Fruit fly (Drosophila melanogaster) whole organism, pupa: ENCODE data around the gene HP1D3csd.

Experiments
- CG10348 ChIP-seq: fragments of 200-800 bp; sonication (Bioruptor generic); IDR thresholded peaks from 2 replicates; pipeline ENCODE4 v1.3.6; 2022; ENCODE audit warnings: missing biosample characterization, missing genetic modification characterization
- CG12605 ChIP-seq: fragments of 200-800 bp; sonication (Bioruptor generic); IDR thresholded peaks from 2 replicates; pipeline ENCODE4 v1.3.6; 2022; ENCODE audit warnings: missing biosample characterization, missing genetic modification characterization
- CG14655 ChIP-seq: fragments of 200-800 bp; sonication (Bioruptor generic); optimal IDR thresholded peaks from 3 replicates; lab custom pipeline; 2017; ENCODE audit warnings: mild to moderate bottlenecking, missing biosample characterization, missing genetic modification reagents, missing genetic modification characterization
- CG17806 ChIP-seq: fragments of 200-800 bp; sonication (Bioruptor generic); optimal IDR thresholded peaks from 2 replicates; lab custom pipeline; 2018; ENCODE audit warnings: missing biosample characterization, mild to moderate bottlenecking, missing genetic modification characterization, moderate library complexity
- CG32121 ChIP-seq: fragments of 200-800 bp; sonication (Bioruptor generic); IDR thresholded peaks from 2 replicates; pipeline ENCODE4 v1.3.6; 2022; ENCODE audit warnings: missing biosample characterization, missing genetic modification characterization
- CG34367 ChIP-seq: fragments of 200-800 bp; sonication (Bioruptor generic); optimal IDR thresholded peaks from 2 replicates; lab custom pipeline; 2018; ENCODE audit warnings: missing biosample characterization, mild to moderate bottlenecking, missing genetic modification characterization
- D1 ChIP-seq: fragments of 200-800 bp; sonication (Bioruptor generic); optimal IDR thresholded peaks from 2 replicates; lab custom pipeline; 2018; ENCODE audit warnings: missing biosample characterization, mild to moderate bottlenecking, missing genetic modification characterization, moderate library complexity
- Ets98B ChIP-seq: fragments of 200-800 bp; sonication (Bioruptor generic); IDR thresholded peaks from 2 replicates; pipeline ENCODE4 v1.3.6; 2022; ENCODE audit warnings: missing biosample characterization, missing genetic modification characterization
- Pif1B ChIP-seq: fragments of 200-800 bp; sonication (Bioruptor generic); optimal IDR thresholded peaks from 3 replicates; lab custom pipeline; 2016; ENCODE audit warnings: missing biosample characterization, missing genetic modification characterization
- Snoo ChIP-seq: fragments of 200-800 bp; sonication (Bioruptor generic); optimal IDR thresholded peaks from 3 replicates; lab custom pipeline; 2017; ENCODE audit warnings: missing biosample characterization, mild to moderate bottlenecking, missing genetic modification characterization, inconsistent platforms
- fd96Ca ChIP-seq: fragments of 200-800 bp; sonication (Bioruptor generic); IDR thresholded peaks from 3 replicates; pipeline ENCODE4 v1.3.6; 2022; ENCODE audit warnings: missing biosample characterization, missing genetic modification characterization
- gl ChIP-seq: fragments of 200-800 bp; sonication (Bioruptor generic); optimal IDR thresholded peaks from 2 replicates; lab custom pipeline; 2018; ENCODE audit warnings: missing biosample characterization, mild to moderate bottlenecking, missing genetic modification characterization

DNA sequence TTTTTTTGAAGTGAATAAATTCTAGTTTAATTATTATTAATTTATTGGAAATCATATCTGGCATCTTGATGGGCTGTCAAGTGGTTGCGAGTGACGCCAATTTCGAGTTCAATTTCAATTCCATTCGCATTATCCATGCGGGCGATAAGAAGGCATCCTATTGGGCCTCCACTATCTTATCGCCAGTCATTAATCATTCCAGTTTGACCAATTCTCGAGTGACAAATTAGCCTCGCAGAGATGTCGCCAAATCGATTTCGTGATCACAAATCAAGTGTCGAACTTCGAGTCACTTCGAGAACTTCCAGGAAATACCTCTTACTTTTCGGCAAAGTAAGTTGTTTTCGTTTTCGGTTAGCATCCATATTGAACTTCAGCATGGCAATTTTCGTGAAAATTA is 26.7 kb downstream of the HP1D3csd start:
- no peak for TF ChIP-seq CG10348
- no peak for TF ChIP-seq CG17806 (tag; lab: Kevin White, UChicago)
- TF ChIP-seq Snoo (tag; lab: Kevin White, UChicago) = no peak
- TF ChIP-seq Pif1B (GFP tag; lab: Kevin White, UChicago) = no peak
- TF ChIP-seq CG14655 (GFP tag; lab: Kevin White, UChicago) = no peak
- TF ChIP-seq fd96Ca (GFP tag; lab: Robert Waterston, UW) = no peak
- no peak for TF ChIP-seq gl (tag; lab: Kevin White, UChicago)
- no peak for TF ChIP-seq CG32121 (GFP tag; lab: Robert Waterston, UW)
- TF ChIP-seq D1 = no peak
- no peak for TF ChIP-seq CG12605 (GFP tag; lab: Robert Waterston, UW)
- TF ChIP-seq CG34367 (tag; lab: Kevin White, UChicago) = no peak
- no peak for TF ChIP-seq Ets98B (GFP tag; lab: Robert Waterston, UW)
